Worm (Caenorhabditis elegans): ENCODE data around the gene T10H10.2.

Gene T10H10.2

DNA sequence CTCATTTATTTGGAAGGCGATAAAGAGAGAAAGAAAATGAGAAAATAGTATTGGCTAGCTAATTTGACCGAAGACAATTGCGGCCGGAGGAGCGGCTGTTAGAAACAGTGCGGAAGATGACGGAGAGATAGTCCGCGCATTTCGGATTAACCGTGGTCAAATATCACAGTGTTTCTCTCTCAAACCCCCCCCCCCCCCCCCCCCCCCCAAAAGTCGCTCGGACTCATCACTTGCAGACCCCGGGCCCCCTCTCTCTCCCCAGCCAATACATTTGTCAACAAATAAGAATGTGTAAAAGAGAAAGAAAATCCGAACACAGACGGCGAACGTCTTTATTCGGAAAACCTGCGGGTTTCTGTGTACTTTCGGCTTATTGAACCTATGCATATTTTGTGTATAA lies 7.3 kb downstream of the T10H10.2 start:
- no peak for TF ChIP-seq egl-5 (tag; optimal IDR thresholded peaks at IDR 0.05)
- no peak for TF ChIP-seq pqm-1 (tag; optimal IDR thresholded peaks at IDR 0.05)
- TF ChIP-seq hmg-11 (tag; optimal IDR thresholded peaks at IDR 0.05): no peak
- no peak for TF ChIP-seq ceh-16 (tag; optimal IDR thresholded peaks at IDR 0.05)
- no peak for TF ChIP-seq mdl-1 (tag; optimal IDR thresholded peaks at IDR 0.05)
- no peak for TF ChIP-seq nhr-237 (tag; optimal IDR thresholded peaks at IDR 0.05)
- no peak for TF ChIP-seq fos-1 (tag; optimal IDR thresholded peaks at IDR 0.05)
- no peak for TF ChIP-seq nfya-1 (tag; optimal IDR thresholded peaks at IDR 0.05; ENCODE audit: insufficient read depth)
- TF ChIP-seq nhr-77 (tag; optimal IDR thresholded peaks at IDR 0.05): no peak
- TF ChIP-seq ceh-82 (tag; optimal IDR thresholded peaks at IDR 0.05): no peak

- no peak for TF ChIP-seq jun-1 (tag; optimal IDR thresholded peaks at IDR 0.05)
- no peak for TF ChIP-seq egl-27 (tag; optimal IDR thresholded peaks at IDR 0.05)
- TF ChIP-seq daf-12 (tag; optimal IDR thresholded peaks at IDR 0.05): no peak
- TF ChIP-seq egl-5 (tag; optimal IDR thresholded peaks at IDR 0.05): no peak
- no peak for TF ChIP-seq nhr-67 (tag; optimal IDR thresholded peaks at IDR 0.05)
- TF ChIP-seq lin-15B (tag; optimal IDR thresholded peaks at IDR 0.05): no peak
- no peak for TF ChIP-seq nhr-11 (tag; optimal IDR thresholded peaks at IDR 0.05)
These were observed 8.2 kb downstream of the T10H10.2 start, which contains the start of gene hum-6 for ce11 chrX:2302782-2303181. Gene hum-6, plus strand, starts transcription at chrX:2303082.

DNA sequence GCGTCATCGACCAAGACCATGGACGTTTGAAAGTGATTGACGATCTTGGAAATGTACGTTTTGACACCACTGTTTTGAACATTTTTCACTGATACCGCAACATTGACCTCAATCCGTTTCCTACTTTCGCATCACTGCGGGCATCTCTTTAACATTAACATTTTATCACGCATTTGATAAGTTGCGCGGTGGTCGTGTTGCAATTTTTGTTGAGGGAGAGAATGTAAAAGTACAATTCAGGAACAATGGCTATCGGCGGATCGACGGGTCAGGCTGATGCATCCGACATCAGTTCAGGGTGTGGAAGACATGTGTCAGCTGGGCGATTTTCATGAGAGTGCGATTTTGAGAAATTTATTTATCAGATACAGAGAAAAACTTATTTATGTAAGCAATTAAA lies 8.7 kb downstream of the T10H10.2 start:
- TF ChIP-seq nhr-23 (tag; optimal IDR thresholded peaks at IDR 0.05): peak; percentile 80
- TF ChIP-seq mdl-1 (tag; optimal IDR thresholded peaks at IDR 0.05): no peak

ce11 chrX:2304496-2304895 lies 9.9 kb downstream of the T10H10.2 start:
- TF ChIP-seq elt-3 (tag; optimal IDR thresholded peaks at IDR 0.05): no peak
- no peak for TF ChIP-seq pqm-1 (tag; optimal IDR thresholded peaks at IDR 0.05)
- TF ChIP-seq nfya-1 (tag; optimal IDR thresholded peaks at IDR 0.05; ENCODE audit: insufficient read depth): no peak
- TF ChIP-seq eor-1 (tag; optimal IDR thresholded peaks at IDR 0.05): no peak
- no peak for TF ChIP-seq mml-1 (tag; optimal IDR thresholded peaks at IDR 0.05)
- no peak for TF ChIP-seq aly-2 (tag; optimal IDR thresholded peaks at IDR 0.05)
- no peak for TF ChIP-seq ceh-28 (tag; optimal IDR thresholded peaks at IDR 0.05)
- TF ChIP-seq daf-12 (tag; optimal IDR thresholded peaks at IDR 0.05): no peak
- no peak for TF ChIP-seq ama-1 (optimal IDR thresholded peaks at IDR 0.05)
- no peak for TF ChIP-seq jun-1 (tag; optimal IDR thresholded peaks at IDR 0.05)
- TF ChIP-seq lin-39 (tag; optimal IDR thresholded peaks at IDR 0.05): no peak
- TF ChIP-seq pha-4 (tag; optimal IDR thresholded peaks at IDR 0.05): no peak
- no peak for TF ChIP-seq zag-1 (tag; optimal IDR thresholded peaks at IDR 0.05)
- TF ChIP-seq nhr-237 (tag; optimal IDR thresholded peaks at IDR 0.05): no peak

ce11 chrX:2316205-2316604 lies 21.7 kb downstream of the T10H10.2 start:
- TF ChIP-seq mdl-1 (tag; optimal IDR thresholded peaks at IDR 0.05) (peak; percentile 35), ztf-11 (tag; optimal IDR thresholded peaks at IDR 0.05) (no peak), unc-39 (tag; optimal IDR thresholded peaks at IDR 0.05) (no peak), nhr-77 (tag; optimal IDR thresholded peaks at IDR 0.05) (no peak), pha-4 (tag; optimal IDR thresholded peaks at IDR 0.05) (peak; percentile 92)

DNA sequence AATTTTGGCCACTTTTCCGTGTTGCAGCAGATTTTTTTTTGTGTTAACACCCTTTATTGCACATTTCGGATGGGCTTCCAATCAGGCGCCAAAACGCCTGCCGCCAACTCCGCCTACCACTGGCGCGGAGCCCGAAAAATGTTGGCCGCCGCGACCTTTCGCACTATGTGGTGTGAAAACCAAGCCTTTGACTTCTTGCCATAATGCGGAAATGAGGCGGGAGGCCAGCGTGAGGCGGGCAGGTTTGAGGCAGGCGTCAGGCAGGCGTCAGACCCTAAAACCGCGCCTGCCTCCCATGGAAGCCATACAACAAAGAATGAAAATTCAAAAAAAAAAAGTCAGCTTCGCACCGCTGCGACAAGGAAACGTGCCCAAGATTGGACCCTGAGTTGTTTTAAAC lies 22.3 kb downstream of the T10H10.2 start:
- TF ChIP-seq lsy-12 (tag; optimal IDR thresholded peaks at IDR 0.05): no peak
- TF ChIP-seq nhr-28 (tag; optimal IDR thresholded peaks at IDR 0.05): no peak
- TF ChIP-seq elt-1 (tag; optimal IDR thresholded peaks at IDR 0.05): no peak
- no peak for TF ChIP-seq snpc-4 (tag; optimal IDR thresholded peaks at IDR 0.05)
- no peak for TF ChIP-seq hmg-11 (tag; optimal IDR thresholded peaks at IDR 0.05)
- no peak for TF ChIP-seq daf-12 (tag; optimal IDR thresholded peaks at IDR 0.05)
- TF ChIP-seq eor-1 (tag; optimal IDR thresholded peaks at IDR 0.05): no peak
- TF ChIP-seq ZK546.5 (tag; optimal IDR thresholded peaks at IDR 0.05): no peak
- TF ChIP-seq pqm-1 (tag; optimal IDR thresholded peaks at IDR 0.05): no peak
- TF ChIP-seq sea-2 (GFP tag; optimal IDR thresholded peaks at IDR 0.05): no peak
- no peak for TF ChIP-seq nhr-77 (tag; optimal IDR thresholded peaks at IDR 0.05)
- TF ChIP-seq nhr-43 (tag; optimal IDR thresholded peaks at IDR 0.05; ENCODE audit: poor library complexity, severe bottlenecking): no peak
- TF ChIP-seq fkh-10 (GFP tag; optimal IDR thresholded peaks at IDR 0.05): no peak
- TF ChIP-seq ceh-9 (tag; optimal IDR thresholded peaks at IDR 0.05): no peak
- TF ChIP-seq nhr-12 (tag; optimal IDR thresholded peaks at IDR 0.05): no peak
